Worm (Caenorhabditis elegans): ENCODE data around the gene fbxb-105.

The fbxb-105 gene

DNA sequence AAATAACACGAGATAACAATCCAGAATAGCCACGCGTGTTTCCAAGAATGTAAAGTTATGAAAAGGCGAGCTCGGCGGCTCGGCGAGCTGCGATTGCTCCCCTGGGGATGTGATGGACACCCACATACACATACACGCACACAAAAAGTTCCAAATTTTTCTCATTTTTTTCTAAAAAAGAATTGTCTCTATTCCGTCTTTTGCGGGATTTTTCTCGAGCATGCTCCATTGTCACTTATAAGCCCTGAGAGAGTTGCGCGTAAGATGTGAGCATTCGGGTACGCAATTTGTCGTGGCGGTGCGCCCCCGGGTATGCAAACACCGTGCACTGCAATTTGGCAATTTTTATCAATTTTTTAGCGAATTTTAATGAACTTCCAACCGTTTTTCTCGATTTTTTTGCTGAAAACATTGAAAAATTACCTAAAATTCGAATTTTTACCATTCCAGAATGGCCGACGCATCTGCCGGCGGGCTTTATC, 16.4 kb upstream of the fbxb-105 start, which contains the start of the genes F08D12.12 and srpa-72:
Gene F08D12.12, minus strand, starts transcription at position 51 of the 482 bp plus-strand sequence.
Gene srpa-72, plus strand, starts transcription at position 451 of the 482 bp plus-strand sequence.
- no peak for TF ChIP-seq unc-62 (GFP tag; optimal IDR thresholded peaks at IDR 0.05)

DNA sequence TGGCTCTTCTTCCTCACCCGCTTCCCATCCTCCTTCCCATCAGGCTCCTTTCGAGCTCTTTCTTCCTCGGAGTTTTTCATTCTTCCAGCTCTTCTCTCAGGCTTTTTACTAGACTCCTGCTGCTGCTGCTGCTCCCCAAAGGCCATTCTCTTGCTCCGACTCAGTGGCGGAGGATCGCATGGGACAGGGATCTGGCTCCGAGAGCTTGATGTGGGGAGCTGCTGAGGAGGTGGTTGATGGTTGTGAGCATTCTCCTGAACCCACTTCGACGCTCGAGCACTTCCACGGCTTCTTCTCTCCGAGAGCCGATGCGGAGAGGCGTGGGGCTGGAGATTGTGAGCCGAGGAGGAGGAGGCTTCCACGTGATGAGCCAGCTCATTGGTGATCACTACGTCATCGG, 15.1 kb upstream of the fbxb-105 start:
- no peak for TF ChIP-seq unc-62 (GFP tag; optimal IDR thresholded peaks at IDR 0.05)

DNA sequence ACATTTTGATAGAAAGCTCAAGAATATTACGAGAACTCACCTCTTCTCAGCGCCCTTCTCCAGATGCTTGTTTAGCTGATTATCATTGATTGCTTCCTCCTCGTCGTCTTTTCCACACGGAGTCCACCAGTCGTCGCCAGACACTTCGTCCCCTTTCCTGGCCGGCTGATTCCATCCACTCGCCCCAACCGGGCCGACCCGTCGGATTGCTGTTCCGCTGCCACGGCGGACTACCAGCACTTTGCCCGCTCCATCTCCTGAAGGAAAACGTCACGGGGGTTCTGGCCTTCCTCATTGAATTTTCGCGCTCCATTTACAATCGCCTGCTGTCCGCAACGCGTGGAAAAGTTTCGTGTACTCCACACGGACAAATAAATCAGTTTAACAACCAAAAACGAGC, 12.7 kb upstream of the fbxb-105 start:
- no peak for TF ChIP-seq unc-62 (GFP tag; optimal IDR thresholded peaks at IDR 0.05)

DNA sequence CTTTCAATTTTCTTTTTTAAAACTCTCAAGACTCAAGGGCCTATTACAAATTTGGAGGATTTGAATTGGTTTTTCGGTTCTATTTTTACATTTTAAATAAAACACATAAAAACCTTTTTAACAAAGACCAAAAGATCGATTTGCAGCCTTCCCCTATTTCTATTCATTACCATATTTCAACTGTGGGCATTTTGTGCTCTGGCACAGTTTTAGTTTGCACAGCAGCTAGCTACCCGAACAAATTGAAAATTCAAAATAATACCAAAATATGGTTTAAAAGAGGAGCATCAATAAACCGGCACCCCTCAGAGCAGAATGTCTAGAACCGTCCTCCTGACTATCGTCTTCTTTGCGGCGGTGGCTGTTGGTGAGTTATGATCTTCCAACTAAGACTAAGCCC, 10.7 kb upstream of the fbxb-105 start, which contains the start of gene F08D12.2:
Gene F08D12.2, plus strand, starts transcription at position 301 of the 400 bp plus-strand sequence.
- no peak for TF ChIP-seq unc-62 (GFP tag; optimal IDR thresholded peaks at IDR 0.05)

DNA sequence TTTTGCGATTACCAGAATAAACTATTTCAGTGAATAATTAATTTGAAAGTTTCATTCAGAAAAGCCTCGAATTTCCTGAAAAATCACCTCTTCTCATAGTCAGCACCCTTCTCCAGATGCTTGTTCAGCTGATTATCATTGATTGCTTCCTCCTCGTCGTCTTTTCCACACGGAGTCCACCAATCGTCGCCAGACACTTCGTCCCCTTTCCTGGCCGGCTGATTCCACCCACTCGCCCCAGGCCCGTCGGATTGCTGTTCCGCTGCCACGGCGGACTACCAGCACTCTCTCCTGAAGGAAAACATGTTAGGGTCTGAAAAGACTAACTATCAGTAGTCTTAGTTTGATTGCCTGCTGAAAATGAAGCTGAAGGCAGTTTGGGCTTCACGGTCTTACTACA, 10.1 kb upstream of the fbxb-105 start:
- TF ChIP-seq unc-62 (GFP tag; optimal IDR thresholded peaks at IDR 0.05), result no peak

DNA sequence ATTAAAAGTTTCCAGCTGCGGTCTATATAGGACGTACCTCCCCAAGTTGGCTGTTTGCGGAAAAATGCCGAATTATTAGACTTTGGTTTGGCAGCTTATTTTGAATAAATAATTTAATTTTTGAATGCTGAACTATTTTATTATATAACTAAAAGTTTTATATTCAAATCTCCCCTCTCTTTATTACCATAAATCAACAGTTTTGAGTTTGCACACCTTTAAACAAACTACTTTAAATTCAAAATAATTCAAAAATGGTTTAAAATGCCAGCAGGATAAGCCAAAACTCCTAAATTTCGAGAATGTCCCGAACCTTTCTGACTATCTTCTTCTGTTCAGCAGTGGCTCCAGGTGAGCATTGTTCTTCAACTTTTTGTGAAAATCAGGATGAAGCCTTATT, 8.6 kb upstream of the fbxb-105 start, which contains the start of gene F08D12.3:
Gene F08D12.3, plus strand, starts transcription at position 301 of the 400 bp plus-strand sequence.
- TF ChIP-seq unc-62 (GFP tag; optimal IDR thresholded peaks at IDR 0.05), result no peak

DNA sequence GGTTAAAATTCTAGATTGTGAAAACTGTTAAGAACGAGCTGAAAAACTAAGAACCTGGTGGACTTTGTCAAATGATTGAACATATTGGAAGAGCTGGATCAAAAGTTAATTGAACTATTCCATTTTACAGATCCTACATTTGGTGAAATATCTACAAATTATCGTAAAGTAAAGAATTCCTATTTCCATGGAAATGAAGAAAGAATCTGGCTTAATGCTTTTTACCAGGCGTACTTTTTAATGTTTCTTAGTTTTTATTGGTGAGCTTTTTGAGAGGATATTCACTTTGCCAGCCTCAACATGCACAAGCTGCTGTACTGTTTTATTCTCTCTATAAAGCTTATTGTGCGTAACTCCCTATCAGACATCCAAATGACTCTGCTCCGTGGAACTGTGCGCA, 7.2 kb upstream of the fbxb-105 start, which contains the start of gene F08D12.4:
Gene F08D12.4, plus strand, starts transcription at position 301 of the 400 bp plus-strand sequence.
- TF ChIP-seq unc-62 (GFP tag; optimal IDR thresholded peaks at IDR 0.05), result no peak

DNA sequence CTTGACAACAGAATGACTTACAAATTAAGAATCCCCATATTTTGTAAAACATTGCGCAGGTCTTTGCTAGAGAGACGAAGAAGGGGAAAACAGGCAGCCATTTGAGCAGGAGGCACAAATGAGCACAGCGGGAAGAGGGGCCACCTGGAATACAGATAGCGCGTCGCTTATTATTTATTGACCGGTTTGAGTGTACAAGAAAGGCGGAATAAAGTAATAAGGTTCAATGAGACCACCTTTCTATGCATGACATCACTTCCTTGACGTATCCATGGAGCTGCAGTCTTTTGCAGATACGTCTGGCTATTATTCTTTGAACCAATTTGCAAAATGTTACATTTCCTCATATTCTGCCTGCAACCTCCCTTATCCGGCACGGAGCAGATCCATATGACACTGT, 4.2 kb upstream of the fbxb-105 start, which contains the start of gene fbxb-111:
Gene fbxb-111, minus strand, starts transcription at position 101 of the 400 bp plus-strand sequence.
- no peak for TF ChIP-seq unc-62 (GFP tag; optimal IDR thresholded peaks at IDR 0.05)

DNA sequence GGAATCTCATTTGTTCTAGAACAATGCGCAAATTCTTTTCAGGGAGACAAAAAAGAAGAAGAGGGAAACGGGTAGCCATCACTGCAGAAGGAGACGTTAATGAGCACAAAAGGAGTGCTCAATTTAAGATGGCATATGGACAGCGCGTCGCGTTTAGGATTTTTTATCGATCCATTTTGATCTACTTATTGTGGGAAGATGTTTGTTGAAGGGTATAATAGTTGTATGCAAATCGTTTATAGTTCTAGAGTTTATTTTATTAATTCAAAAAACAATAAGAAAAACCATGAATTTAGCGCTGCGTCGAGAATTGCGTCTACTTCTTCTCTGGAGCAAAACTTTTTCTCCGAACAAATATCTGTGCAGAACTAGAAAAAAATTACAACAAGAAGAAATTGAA, 2.8 kb upstream of the fbxb-105 start, which contains the start of gene sdz-9:
Gene sdz-9, minus strand, starts transcription at position 101 of the 400 bp plus-strand sequence.
- TF ChIP-seq unc-62 (GFP tag; optimal IDR thresholded peaks at IDR 0.05), result no peak

DNA sequence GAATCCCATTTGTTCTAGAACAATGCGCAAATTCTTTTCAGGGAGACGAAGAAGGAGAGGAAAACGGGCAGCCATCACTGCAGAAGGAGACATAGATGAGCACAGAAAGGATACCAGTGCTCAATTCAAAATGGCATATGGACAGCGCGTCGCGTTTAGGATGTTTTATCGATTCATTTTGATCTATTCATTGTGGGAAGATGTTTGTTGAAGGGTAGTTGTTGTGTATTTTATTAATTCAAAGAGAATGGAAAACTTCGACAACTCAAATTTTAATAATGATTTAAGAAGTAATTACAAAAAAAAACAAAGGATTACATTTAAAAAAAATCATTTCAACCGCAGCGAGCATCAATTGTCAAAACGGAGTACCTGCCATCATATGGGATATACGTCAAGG, 1.5 kb upstream of the fbxb-105 start, which contains the start of gene sdz-10:
Gene sdz-10, minus strand, starts transcription at position 101 of the 400 bp plus-strand sequence.
- TF ChIP-seq unc-62 (GFP tag; optimal IDR thresholded peaks at IDR 0.05), result no peak

DNA sequence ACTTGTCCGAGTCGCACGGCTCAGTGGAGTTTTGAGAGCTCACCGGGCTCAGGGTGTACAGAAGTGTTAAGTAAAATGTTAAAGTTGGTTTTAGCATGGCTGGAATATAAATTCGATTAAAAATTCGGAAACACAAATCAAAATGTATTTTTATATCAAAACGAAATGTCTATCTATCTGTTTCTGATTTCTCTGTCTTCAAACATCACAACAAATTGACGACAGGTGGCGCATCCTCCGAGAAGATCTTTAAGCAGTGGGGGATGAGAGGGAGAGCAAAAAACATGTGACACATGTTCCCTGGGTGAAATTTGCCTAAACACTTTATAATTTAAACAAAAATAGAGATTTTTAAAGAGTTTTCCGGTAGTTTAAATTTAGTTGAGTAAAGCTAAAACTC, 1.7 kb downstream of the fbxb-105 start, which contains the start of gene F08D12.7:
Gene F08D12.7, minus strand, starts transcription at position 101 of the 400 bp plus-strand sequence.
- TF ChIP-seq unc-62 (GFP tag; optimal IDR thresholded peaks at IDR 0.05), result no peak

DNA sequence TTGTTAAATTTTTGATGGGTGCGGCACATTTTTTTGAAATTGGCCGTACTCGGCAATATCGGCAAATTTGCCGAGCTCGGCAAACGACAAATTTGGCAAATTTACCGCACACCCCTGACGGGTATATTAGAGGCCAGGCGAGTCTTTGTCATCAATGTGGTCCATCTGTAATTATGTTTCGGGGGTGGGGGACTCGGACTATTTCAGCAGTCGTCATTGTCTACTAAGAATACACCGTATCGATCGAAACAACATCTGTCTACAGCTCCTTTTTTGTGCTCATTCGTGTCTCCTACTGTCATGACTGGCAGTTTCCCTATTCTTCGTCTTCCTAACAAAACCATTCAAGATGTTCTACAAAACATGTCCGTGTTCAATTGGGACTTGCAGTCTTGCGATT, 4.4 kb downstream of the fbxb-105 start, which contains the start of gene F08D12.15:
Gene F08D12.15, plus strand, starts transcription at position 301 of the 400 bp plus-strand sequence.
- no peak for TF ChIP-seq unc-62 (GFP tag; optimal IDR thresholded peaks at IDR 0.05)

DNA sequence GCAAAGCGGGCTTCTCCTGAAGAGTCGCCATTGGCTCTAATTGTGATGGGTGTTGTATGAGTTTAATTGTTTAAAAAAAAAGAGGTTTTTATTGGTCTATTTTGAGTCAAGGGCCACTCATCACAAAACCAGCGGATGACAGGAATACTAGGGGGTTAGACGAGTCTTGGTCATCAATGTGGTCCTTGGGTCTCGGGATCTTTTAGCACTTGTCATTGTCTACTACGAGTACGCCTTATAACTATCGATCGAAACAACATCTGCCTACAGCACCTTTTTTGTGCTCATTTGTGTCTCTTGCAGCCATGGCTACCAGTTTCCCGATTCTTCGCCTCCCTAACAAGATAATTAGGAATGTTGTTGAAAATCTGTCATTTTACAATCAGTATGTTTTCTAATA, 6.0 kb downstream of the fbxb-105 start, which contains the start of gene fbxb-108:
Gene fbxb-108, plus strand, starts transcription at position 301 of the 400 bp plus-strand sequence.
- TF ChIP-seq unc-62 (GFP tag; optimal IDR thresholded peaks at IDR 0.05), result no peak

DNA sequence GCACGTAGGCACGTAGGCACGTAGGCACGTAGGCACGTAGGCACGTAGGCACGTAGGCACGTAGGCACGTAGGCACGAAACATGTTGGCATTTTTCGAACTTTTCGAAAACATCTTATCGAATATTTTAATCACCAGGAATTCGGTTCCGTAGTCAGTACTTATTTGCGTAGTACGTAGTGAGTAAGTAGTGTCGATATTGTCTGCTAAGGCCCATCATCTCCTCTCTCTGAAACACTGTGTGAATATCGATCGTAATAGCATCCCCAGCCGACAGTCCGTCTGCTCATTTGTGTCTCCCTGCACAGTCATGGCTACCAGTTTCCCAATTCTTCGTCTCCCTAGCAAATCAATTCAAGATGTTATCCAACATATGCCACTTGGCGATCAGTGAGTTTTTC, 8.6 kb downstream of the fbxb-105 start, which contains the start of gene fbxb-106:
Gene fbxb-106, plus strand, starts transcription at position 301 of the 400 bp plus-strand sequence.
- TF ChIP-seq unc-62 (GFP tag; optimal IDR thresholded peaks at IDR 0.05), result no peak

DNA sequence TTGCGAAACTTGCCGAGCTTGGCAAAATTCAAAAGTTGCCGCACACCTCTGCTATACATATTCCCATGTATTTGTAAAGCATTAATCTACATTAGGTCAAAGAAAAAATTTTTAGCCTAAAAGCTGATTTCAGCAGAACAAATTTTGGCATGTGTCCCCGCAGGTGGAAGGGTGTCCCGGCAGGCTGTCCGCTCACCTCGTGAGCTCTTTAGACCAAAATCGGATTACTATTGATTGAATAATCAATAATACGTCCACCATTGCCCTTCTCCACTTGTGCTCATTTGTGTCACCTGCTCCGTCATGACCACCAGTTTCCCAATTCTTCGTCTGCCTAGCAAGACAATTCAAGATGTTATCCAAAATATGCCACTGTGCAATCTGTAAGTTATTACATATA, 12.2 kb downstream of the fbxb-105 start, which contains the start of gene fbxb-107:
Gene fbxb-107, plus strand, starts transcription at position 297 of the 400 bp plus-strand sequence.
- no peak for TF ChIP-seq unc-62 (GFP tag; optimal IDR thresholded peaks at IDR 0.05)

DNA sequence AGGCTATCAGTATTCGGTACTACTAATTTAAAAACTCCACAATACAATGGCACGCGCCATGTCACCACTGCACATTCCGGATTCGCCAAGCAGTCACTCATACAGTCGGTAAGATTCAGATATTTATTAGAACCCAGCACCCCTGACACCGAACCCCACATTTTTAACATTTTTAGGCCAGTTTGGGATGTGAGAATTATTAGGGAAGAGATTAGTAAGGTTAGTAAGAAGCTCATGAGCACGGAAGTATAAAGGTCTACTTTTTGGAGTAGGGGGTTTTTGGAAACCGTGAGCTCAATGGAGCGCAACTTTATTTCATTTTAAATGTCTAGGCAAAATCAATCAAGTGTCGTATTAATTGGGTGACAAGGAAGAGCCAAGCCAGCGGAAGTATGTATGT, 12.7 kb downstream of the fbxb-105 start, which contains the start of gene F29A7.8:
Gene F29A7.8, minus strand, starts transcription at position 101 of the 400 bp plus-strand sequence.
- TF ChIP-seq unc-62 (GFP tag; optimal IDR thresholded peaks at IDR 0.05), result no peak

DNA sequence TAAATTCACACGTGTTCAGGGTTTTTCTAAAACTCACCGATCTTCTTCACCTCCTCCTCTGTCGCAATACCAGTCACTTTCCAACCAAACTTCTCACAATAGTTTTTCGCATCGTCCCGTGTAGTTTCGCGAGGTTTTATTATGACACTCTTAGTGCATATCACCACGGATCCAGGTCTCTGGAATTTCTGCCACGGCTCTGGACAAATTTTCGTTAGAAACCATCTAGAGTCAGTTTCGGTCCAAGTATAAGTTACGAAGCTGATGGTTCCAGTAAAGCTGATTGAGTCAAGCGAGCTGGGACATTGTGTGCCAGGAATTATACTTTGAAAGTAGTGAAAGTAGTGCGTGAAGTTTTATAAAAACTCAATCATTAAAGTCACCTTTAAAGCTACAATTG, 14.3 kb downstream of the fbxb-105 start:
- no peak for TF ChIP-seq unc-62 (GFP tag; optimal IDR thresholded peaks at IDR 0.05)

All from whole organism, dauer.